Fruit fly (Drosophila melanogaster): Measurements from ENCODE around the gene Cp7Fc.

Gene Cp7Fc

dm6 chrX:8444883-8445572, 31.9 kb upstream of the Cp7Fc start (continued):
- TF ChIP-seq stc (GFP tag; IDR thresholded peaks at IDR 0.05): peak; percentile 65
- TF ChIP-seq CG6813 (GFP tag; optimal IDR thresholded peaks at IDR 0.05): no peak
- TF ChIP-seq lab (GFP tag; optimal IDR thresholded peaks at IDR 0.05): peak; percentile 61
- no peak for TF ChIP-seq CG18011 (GFP tag; optimal IDR thresholded peaks at IDR 0.05)
- TF ChIP-seq CG10543 (GFP tag; optimal IDR thresholded peaks at IDR 0.05): peak; percentile 54
- TF ChIP-seq Pdp1 (GFP tag; optimal IDR thresholded peaks at IDR 0.05): peak in 1 of 2 experiments; percentile 11
- TF ChIP-seq CG12155 (GFP tag; optimal IDR thresholded peaks at IDR 0.05): peak; percentile 2
- peak; percentile 28 for TF ChIP-seq CG15514 (GFP tag; optimal IDR thresholded peaks at IDR 0.05)
- TF ChIP-seq CG1603 (tag; optimal IDR thresholded peaks at IDR 0.05): peak; percentile 35
- peak; percentile 7 for TF ChIP-seq BEAF-32 (GFP tag; optimal IDR thresholded peaks at IDR 0.05)
- peak; percentile 29; the same call in 1 of the 2 replicates for TF ChIP-seq Oaz (GFP tag; IDR thresholded peaks at IDR 0.05)
- TF ChIP-seq Ptx1 (GFP tag; IDR thresholded peaks at IDR 0.05): peak; percentile 67
- TF ChIP-seq Hmr (GFP tag; optimal IDR thresholded peaks at IDR 0.05): peak; percentile 46
- peak; percentile 64 for TF ChIP-seq PHDP (tag; optimal IDR thresholded peaks at IDR 0.05)
- no peak for TF ChIP-seq Fer1 (GFP tag; optimal IDR thresholded peaks at IDR 0.05)
- no peak for TF ChIP-seq Tbp (GFP tag; optimal IDR thresholded peaks at IDR 0.05)
- TF ChIP-seq zen (tag; optimal IDR thresholded peaks at IDR 0.05): peak; percentile 73
- TF ChIP-seq ind (GFP tag; optimal IDR thresholded peaks at IDR 0.05): no peak
- TF ChIP-seq Sox102F (GFP tag; optimal IDR thresholded peaks at IDR 0.05): peak; percentile 72
- TF ChIP-seq ato (GFP tag; IDR thresholded peaks at IDR 0.05; ENCODE audit: partially characterized antibody): no peak
- no peak for TF ChIP-seq jigr1 (GFP tag; IDR thresholded peaks at IDR 0.05)
- 0 out of 3 replicates have a peak, but pooled peaks have one; percentile 37 for TF ChIP-seq so (GFP tag; IDR thresholded peaks at IDR 0.05)
- TF ChIP-seq CG4360 (GFP tag; IDR thresholded peaks at IDR 0.05): peak; percentile 49
- TF ChIP-seq MBD-R2 (GFP tag; IDR thresholded peaks at IDR 0.05): peak; percentile 22; the same call in 1 of the 2 replicates
- TF ChIP-seq CG17829 (tag; optimal IDR thresholded peaks at IDR 0.05): peak; percentile 88
- TF ChIP-seq ATbp (GFP tag; optimal IDR thresholded peaks at IDR 0.05): peak; percentile 34
- TF ChIP-seq sd (tag; optimal IDR thresholded peaks at IDR 0.05): peak; percentile 20
- no peak for TF ChIP-seq Mrtf (GFP tag; IDR thresholded peaks at IDR 0.05)
- TF ChIP-seq CG7357 (GFP tag; IDR thresholded peaks at IDR 0.05): no peak; the same call in 2 of the 3 replicates
- no peak for TF ChIP-seq CG11560 (tag; IDR thresholded peaks at IDR 0.05)
- peak; percentile 7 for TF ChIP-seq CG8281 (tag; optimal IDR thresholded peaks at IDR 0.05)
- no peak for TF ChIP-seq HLH54F (GFP tag; optimal IDR thresholded peaks at IDR 0.05)
- no peak for TF ChIP-seq pho (GFP tag; optimal IDR thresholded peaks at IDR 0.05)
- TF ChIP-seq knrl (GFP tag; IDR thresholded peaks at IDR 0.05; ENCODE audit: partially characterized antibody): no peak
- TF ChIP-seq CG30020 (tag; optimal IDR thresholded peaks at IDR 0.05): peak; percentile 27
- TF ChIP-seq her (GFP tag; optimal IDR thresholded peaks at IDR 0.05): no peak
- peak; percentile 60 for TF ChIP-seq Rfx (GFP tag; IDR thresholded peaks at IDR 0.05)
- no peak for TF ChIP-seq CG12299 (tag; optimal IDR thresholded peaks at IDR 0.05)
- peak; percentile 27 for TF ChIP-seq Nf-YC (tag; optimal IDR thresholded peaks at IDR 0.05)
- 0 out of 3 replicates have a peak, but pooled peaks have one; percentile 19 for TF ChIP-seq Dbx (GFP tag; IDR thresholded peaks at IDR 0.05)
- peak; percentile 21 for TF ChIP-seq Fer3 (tag; optimal IDR thresholded peaks at IDR 0.05)
- TF ChIP-seq dm (GFP tag; optimal IDR thresholded peaks at IDR 0.05): no peak
- 0 out of 3 replicates have a peak, but pooled peaks have one; percentile 19 for TF ChIP-seq gce (GFP tag; IDR thresholded peaks at IDR 0.05)
- peak; percentile 75 for TF ChIP-seq dmrt99B (tag; optimal IDR thresholded peaks at IDR 0.05)
- TF ChIP-seq ac (GFP tag; optimal IDR thresholded peaks at IDR 0.05): no peak
- peak; percentile 62; the same call in 1 of the 2 replicates for TF ChIP-seq CG6689 (GFP tag; IDR thresholded peaks at IDR 0.05)
- TF ChIP-seq CG6683 (GFP tag; optimal IDR thresholded peaks at IDR 0.05): no peak
- TF ChIP-seq pum (GFP tag; optimal IDR thresholded peaks at IDR 0.05): no peak
